Worm (Caenorhabditis elegans): ENCODE results near the gene ndub-6.

ndub-6 gene

DNA sequence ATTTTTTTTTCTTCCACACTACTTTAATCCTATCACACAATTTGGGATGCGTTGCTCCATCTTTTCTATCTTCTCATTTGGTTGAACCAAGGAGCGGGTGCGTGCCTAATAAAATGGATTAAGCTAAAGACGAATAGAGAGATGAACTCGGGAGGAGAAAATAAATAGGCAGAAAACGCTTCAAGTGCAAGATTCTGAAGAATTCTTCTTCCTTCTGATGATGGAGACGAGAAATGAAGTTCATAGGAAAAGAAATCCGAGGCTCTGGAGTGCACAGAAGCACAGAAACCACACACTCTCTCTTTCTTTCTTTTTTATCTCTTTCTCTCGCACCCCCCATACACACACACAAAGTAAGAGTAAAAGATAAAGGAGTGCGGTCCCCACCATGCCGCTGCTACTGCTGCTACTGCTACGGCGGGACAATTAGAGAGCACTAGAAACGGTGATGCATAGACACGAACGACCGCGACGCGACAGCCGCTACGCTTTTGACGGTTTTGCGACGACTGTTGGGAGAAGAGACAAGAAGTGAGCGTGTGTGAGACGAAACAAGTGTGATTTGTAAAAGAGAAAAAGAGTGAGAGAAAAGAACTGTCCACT, 40.0 kb downstream of the ndub-6 start (continued):
- TF ChIP-seq F55B11.4 (tag; optimal IDR thresholded peaks at IDR 0.05; ENCODE audit: borderline replicate concordance, insufficient read depth) (no peak), repo-1 (tag; optimal IDR thresholded peaks at IDR 0.05) (peak; percentile 28), Y67H2A.10 (GFP tag; conservative IDR thresholded peaks at IDR 0.05) (0 out of 2 replicates have a peak, but pooled peaks have one; percentile 27), T07F8.4 (tag; optimal IDR thresholded peaks at IDR 0.05) (no peak), nfya-2 (GFP tag; IDR thresholded peaks at IDR 0.05) (no peak), ceh-58 (GFP tag; IDR thresholded peaks at IDR 0.05) (no peak), ceh-79 (tag; optimal IDR thresholded peaks at IDR 0.05) (no peak), madf-3 (GFP tag; IDR thresholded peaks at IDR 0.05) (peak; percentile 83), hsf-1 (GFP tag; IDR thresholded peaks at IDR 0.05) (no peak), let-526 (GFP tag; IDR thresholded peaks at IDR 0.05) (no peak), efl-1 (GFP tag; optimal IDR thresholded peaks at IDR 0.05) (no peak), ccch-3 (GFP tag; optimal IDR thresholded peaks at IDR 0.05) (no peak), attf-6 (GFP tag; IDR thresholded peaks at IDR 0.05) (no peak), lsl-1 (GFP tag; optimal IDR thresholded peaks at IDR 0.05) (no peak), ztf-18 (tag; optimal IDR thresholded peaks at IDR 0.05) (peak; percentile 21), F39B2.1 (GFP tag; IDR thresholded peaks at IDR 0.05) (no peak), Y53G8AR.9 (GFP tag; conservative IDR thresholded peaks at IDR 0.05) (no peak), snpc-1.3 (tag; optimal IDR thresholded peaks at IDR 0.05; ENCODE audit: insufficient read depth) (no peak), die-1 (tag; optimal IDR thresholded peaks at IDR 0.05) (no peak), dpl-1 (GFP tag; optimal IDR thresholded peaks at IDR 0.05) (no peak), F57A8.1 (GFP tag; optimal IDR thresholded peaks at IDR 0.05) (no peak), Y53F4B.3 (GFP tag; IDR thresholded peaks at IDR 0.05) (no peak), F52B5.7 (tag; optimal IDR thresholded peaks at IDR 0.05) (no peak), cebp-2 (GFP tag; IDR thresholded peaks at IDR 0.05) (no peak), fkh-3 (tag; optimal IDR thresholded peaks at IDR 0.05) (no peak), F37B4.10 (GFP tag; IDR thresholded peaks at IDR 0.05) (no peak), lin-35 (GFP tag; optimal IDR thresholded peaks at IDR 0.05) (peak in 1 of 3 experiments; percentile 46), tbx-9 (tag; optimal IDR thresholded peaks at IDR 0.05; ENCODE audit: borderline replicate concordance) (no peak), sea-2 (GFP tag; IDR thresholded peaks at IDR 0.05) (no peak), xnd-1 (tag; optimal IDR thresholded peaks at IDR 0.05) (no peak), somi-1 (GFP tag; optimal IDR thresholded peaks at IDR 0.05) (no peak), snpc-1.1 (tag; optimal IDR thresholded peaks at IDR 0.05; ENCODE audit: insufficient read depth) (no peak), dpff-1 (tag; optimal IDR thresholded peaks at IDR 0.05) (no peak), F57C9.4 (tag; optimal IDR thresholded peaks at IDR 0.05) (no peak), hmg-1.2 (GFP tag; IDR thresholded peaks at IDR 0.05) (peak; percentile 90), lag-1 (GFP tag; IDR thresholded peaks at IDR 0.05) (no peak), him-1 (tag; optimal IDR thresholded peaks at IDR 0.05) (no peak), mel-28 (tag; optimal IDR thresholded peaks at IDR 0.05; ENCODE audit: borderline replicate concordance) (no peak), sptf-2 (GFP tag; optimal IDR thresholded peaks at IDR 0.05) (no peak), ztf-3 (GFP tag; optimal IDR thresholded peaks at IDR 0.05) (no peak), snpc-4 (GFP tag; optimal IDR thresholded peaks at IDR 0.05) (no peak), snpc-4 (tag; optimal IDR thresholded peaks at IDR 0.05) (peak in 3 of 4 experiments; percentile 15 to 43 (median 25)), F49E8.2 (tag; optimal IDR thresholded peaks at IDR 0.05; ENCODE audit: insufficient read depth) (no peak), tlf-1 (GFP tag; optimal IDR thresholded peaks at IDR 0.05) (no peak), pbrm-1 (GFP tag; IDR thresholded peaks at IDR 0.05) (peak; percentile 42; the same call in 1 of the 2 replicates), B0261.1 (tag; optimal IDR thresholded peaks at IDR 0.05) (no peak)

All from whole organism, young adult.